Worm (Caenorhabditis elegans) whole organism, late embryonic: ENCODE data around the gene twk-40.

ENCODE experiments used
- F13H6.1 ChIP-seq: sonication (generic microtip); optimal IDR thresholded peaks from 2 replicates; lab custom pipeline; 2016; ENCODE audit warnings: missing genetic modification characterization, missing compliant biosample characterization
- mec-3 ChIP-seq: sonication (generic microtip); optimal IDR thresholded peaks from 2 replicates; lab custom pipeline; 2016; ENCODE audit warnings: borderline replicate concordance, missing genetic modification characterization, missing compliant biosample characterization
- npax-4 ChIP-seq: sonication (generic microtip); optimal IDR thresholded peaks from 2 replicates; lab custom pipeline; 2016; ENCODE audit warnings: missing genetic modification characterization, missing compliant biosample characterization
- pha-4 ChIP-seq: fragments of 150-350 bp; optimal IDR thresholded peaks from 2 replicates; lab custom pipeline; 2018; ENCODE audit warnings: missing biosample characterization, missing genetic modification reagents, missing genetic modification characterization
- sdc-2 ChIP-seq: sonication (generic microtip); optimal IDR thresholded peaks from 2 replicates; lab custom pipeline; 2016; ENCODE audit warnings: missing genotype, missing genetic modification characterization, missing compliant biosample characterization
- sox-2 ChIP-seq: fragments of 200-800 bp; sonication (Bioruptor generic); IDR thresholded peaks from 2 replicates; pipeline ENCODE4 v1.3.6; 2022; ENCODE audit warnings: missing genetic modification reagents, missing genetic modification characterization, missing compliant biosample characterization
- tbx-2 ChIP-seq: sonication (generic microtip); optimal IDR thresholded peaks from 2 replicates; lab custom pipeline; 2016; ENCODE audit warnings: missing genetic modification characterization, missing compliant biosample characterization
- unc-3 ChIP-seq, 2 experiments: fragments of 200-800 bp in 1 of 2; sonication (Bioruptor generic) in 1 of 2; sonication (generic microtip) in 1 of 2; conservative IDR thresholded peaks in 1 of 2; optimal IDR thresholded peaks in 1 of 2; 2 replicates each; pipeline versions ENCODE4 v1.3.6 to Lab custom; 2016 to 2022; ENCODE audit warnings: missing compliant biosample characterization in 2 of 2, missing genetic modification characterization in 2 of 2, missing genetic modification reagents in 1 of 2

ce11 chrIII:13462138-13462634 lies 30.1 kb downstream of the twk-40 start, which contains the start of the genes abcf-2 and T27E9.2:
- no peak for TF ChIP-seq sdc-2 (tag; lab: Kevin White, UChicago)
- TF ChIP-seq tbx-2 (tag; lab: Kevin White, UChicago), result no peak
- no peak for TF ChIP-seq F13H6.1 (tag; lab: Kevin White, UChicago)
- no peak for TF ChIP-seq pha-4 (tag; lab: Kevin White, UChicago)
- no peak for TF ChIP-seq npax-4 (tag; lab: Kevin White, UChicago)
- TF ChIP-seq sox-2, result no peak
- TF ChIP-seq unc-3 (GFP tag; conservative IDR thresholded peaks at IDR 0.05; lab: Robert Waterston, UW), result no peak
- no peak for TF ChIP-seq unc-3 (tag; optimal IDR thresholded peaks at IDR 0.05; lab: Kevin White, UChicago)
- TF ChIP-seq mec-3 (tag; lab: Kevin White, UChicago), result no peak
